Fruit fly (Drosophila melanogaster): ENCODE measurements around the gene CG10919.
A peak's percentile ranks its signal among the peaks of the same experiment; 100 is the strongest.

Gene CG10919

dm6 chr3R:7759486-7759885, 1.6 kb downstream of the CG10919 start, which contains the start of gene Sp7:
Sp7 (plus strand) TSS chr3R:7759786.
- TF ChIP-seq CG34367 (tag; optimal IDR thresholded peaks at IDR 0.05) (no peak), CG10348 (GFP tag; IDR thresholded peaks at IDR 0.05) (no peak), CG12605 (GFP tag; IDR thresholded peaks at IDR 0.05) (no peak), Ets98B (GFP tag; IDR thresholded peaks at IDR 0.05) (no peak), CG15710 (tag; optimal IDR thresholded peaks at IDR 0.05) (no peak), Pif1A (GFP tag; optimal IDR thresholded peaks at IDR 0.05) (no peak), gl (tag; optimal IDR thresholded peaks at IDR 0.05) (no peak), CG32121 (GFP tag; IDR thresholded peaks at IDR 0.05) (no peak), Snoo (tag; optimal IDR thresholded peaks at IDR 0.05) (no peak), Pif1B (GFP tag; optimal IDR thresholded peaks at IDR 0.05) (no peak), CG13204 (GFP tag; optimal IDR thresholded peaks at IDR 0.05) (no peak)

- 0 out of 3 replicates have a peak, but pooled peaks have one; percentile 29 for TF ChIP-seq CG4496 (GFP tag; IDR thresholded peaks at IDR 0.05)
- no peak for TF ChIP-seq CG10348 (GFP tag; IDR thresholded peaks at IDR 0.05)
These were observed 3.1 kb downstream of the CG10919 start for dm6 chr3R:7760970-7761558.

- no peak for TF ChIP-seq CG4496 (GFP tag; IDR thresholded peaks at IDR 0.05)
- no peak for TF ChIP-seq CG14655 (GFP tag; optimal IDR thresholded peaks at IDR 0.05)
- no peak for TF ChIP-seq CG8159 (tag; optimal IDR thresholded peaks at IDR 0.05)
- TF ChIP-seq CG12605 (GFP tag; IDR thresholded peaks at IDR 0.05) = no peak
- no peak for TF ChIP-seq Ets98B (GFP tag; IDR thresholded peaks at IDR 0.05)
- no peak for TF ChIP-seq gl (tag; optimal IDR thresholded peaks at IDR 0.05)
- TF ChIP-seq CG15710 (tag; optimal IDR thresholded peaks at IDR 0.05) = no peak
- no peak for TF ChIP-seq fd96Ca (GFP tag; IDR thresholded peaks at IDR 0.05)
- no peak for TF ChIP-seq EcR (GFP tag; optimal IDR thresholded peaks at IDR 0.05)
- TF ChIP-seq rn (GFP tag; IDR thresholded peaks at IDR 0.05) = no peak
- TF ChIP-seq CG17806 (tag; optimal IDR thresholded peaks at IDR 0.05) = no peak
- TF ChIP-seq Pif1B (GFP tag; optimal IDR thresholded peaks at IDR 0.05) = no peak
- TF ChIP-seq CG9948 (tag; optimal IDR thresholded peaks at IDR 0.05) = no peak
- TF ChIP-seq CG34367 (tag; optimal IDR thresholded peaks at IDR 0.05) = no peak
- TF ChIP-seq CG32121 (GFP tag; IDR thresholded peaks at IDR 0.05) = no peak
- no peak for TF ChIP-seq Pif1A (GFP tag; optimal IDR thresholded peaks at IDR 0.05)
- no peak for TF ChIP-seq CG8301 (tag; optimal IDR thresholded peaks at IDR 0.05)
- no peak for TF ChIP-seq Snoo (tag; optimal IDR thresholded peaks at IDR 0.05)
- no peak for TF ChIP-seq CG10348 (GFP tag; IDR thresholded peaks at IDR 0.05)
These were observed 13.7 kb downstream of the CG10919 start, which contains the start of gene CG11286 for dm6 chr3R:7771656-7772055. CG11286 (minus strand) TSS chr3R:7771756.

- TF ChIP-seq CG17806 (tag; optimal IDR thresholded peaks at IDR 0.05) (no peak), EcR (GFP tag; optimal IDR thresholded peaks at IDR 0.05) (no peak), CG32121 (GFP tag; IDR thresholded peaks at IDR 0.05) (no peak), CG34367 (tag; optimal IDR thresholded peaks at IDR 0.05) (peak; percentile 34), gl (tag; optimal IDR thresholded peaks at IDR 0.05) (no peak), fd96Ca (GFP tag; IDR thresholded peaks at IDR 0.05) (no peak), CG8301 (tag; optimal IDR thresholded peaks at IDR 0.05) (no peak), Pif1A (GFP tag; optimal IDR thresholded peaks at IDR 0.05) (no peak), CG13204 (GFP tag; optimal IDR thresholded peaks at IDR 0.05) (no peak), CG15710 (tag; optimal IDR thresholded peaks at IDR 0.05) (no peak), CG14655 (GFP tag; optimal IDR thresholded peaks at IDR 0.05) (peak; percentile 48), CG4496 (GFP tag; IDR thresholded peaks at IDR 0.05) (peak; percentile 79), CG10348 (GFP tag; IDR thresholded peaks at IDR 0.05) (no peak), D1 (tag; optimal IDR thresholded peaks at IDR 0.05) (peak; percentile 0), CG8159 (tag; optimal IDR thresholded peaks at IDR 0.05) (peak; percentile 6), Ets98B (GFP tag; IDR thresholded peaks at IDR 0.05) (peak; percentile 69; the same call in 1 of the 2 replicates), Pif1B (GFP tag; optimal IDR thresholded peaks at IDR 0.05) (no peak), Snoo (tag; optimal IDR thresholded peaks at IDR 0.05) (no peak), CG9948 (tag; optimal IDR thresholded peaks at IDR 0.05) (no peak), rn (GFP tag; IDR thresholded peaks at IDR 0.05) (no peak), CG12605 (GFP tag; IDR thresholded peaks at IDR 0.05) (no peak)
These were observed 21.7 kb downstream of the CG10919 start for dm6 chr3R:7779620-7780019.

dm6 chr3R:7782933-7783686, 25.2 kb downstream of the CG10919 start, which contains the start of gene CG18747:
CG18747 (minus strand) TSS chr3R:7783446.
- no peak for TF ChIP-seq Ets98B (GFP tag; IDR thresholded peaks at IDR 0.05)

- no peak for TF ChIP-seq CG13204 (GFP tag; optimal IDR thresholded peaks at IDR 0.05)
- TF ChIP-seq Pif1B (GFP tag; optimal IDR thresholded peaks at IDR 0.05) = no peak
- no peak for TF ChIP-seq CG12605 (GFP tag; IDR thresholded peaks at IDR 0.05)
These were observed 27.9 kb downstream of the CG10919 start, which contains the start of gene CG18745 for dm6 chr3R:7785784-7786183. CG18745 (minus strand) TSS chr3R:7786119.
